Fruit fly (Drosophila melanogaster): Measurements from ENCODE around the gene CG17147.

DNA sequence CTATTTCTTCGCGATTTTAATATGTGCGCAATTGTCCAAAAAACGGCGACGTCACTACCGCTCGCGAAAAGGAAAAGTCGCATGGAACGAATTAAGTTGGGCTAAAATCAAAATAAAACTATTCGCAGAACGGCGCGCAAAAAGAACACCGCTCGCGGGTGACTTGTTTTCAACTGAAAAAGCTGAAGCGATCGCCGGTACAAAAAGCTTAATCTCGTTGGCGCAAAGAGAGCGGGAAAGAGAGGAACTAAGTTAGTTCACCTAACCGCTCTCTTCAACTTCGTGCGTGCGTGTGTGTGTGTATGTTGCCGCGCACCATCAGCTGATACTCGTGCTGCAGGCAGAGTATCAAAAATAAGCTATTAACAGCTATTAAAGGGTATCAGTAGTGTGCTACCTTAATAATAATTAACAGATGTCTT is 25.6 kb upstream of the CG17147 start, which contains the start of gene CG42674:
- TF ChIP-seq Crg-1 (GFP tag; optimal IDR thresholded peaks at IDR 0.05) (no peak), CG7101 (tag; optimal IDR thresholded peaks at IDR 0.05) (no peak), Clk (GFP tag; optimal IDR thresholded peaks at IDR 0.05) (no peak), pad (GFP tag; optimal IDR thresholded peaks at IDR 0.05) (no peak), CG5204 (GFP tag; optimal IDR thresholded peaks at IDR 0.05) (no peak), CG11617 (GFP tag; optimal IDR thresholded peaks at IDR 0.05) (peak; percentile 19), kay (GFP tag; ENCODE audit: borderline replicate concordance) (peak; percentile 62), ovo (GFP tag; optimal IDR thresholded peaks at IDR 0.05) (no peak), CG12768 (GFP tag; optimal IDR thresholded peaks at IDR 0.05) (peak; percentile 7), Mnt (GFP tag; optimal IDR thresholded peaks at IDR 0.05) (peak; percentile 78), tj (GFP tag; optimal IDR thresholded peaks at IDR 0.05) (peak; percentile 43), toe (GFP tag; optimal IDR thresholded peaks at IDR 0.05) (no peak)

Data from whole organism, adult.